Worm (Caenorhabditis elegans) whole organism, mixed stage, embryonic: Measurements from ENCODE around the gene Y73F4A.1.

Experiments used
- M03D4.4 ChIP-seq: sonication (generic microtip); optimal IDR thresholded peaks from 2 replicates; lab custom pipeline; 2017; ENCODE audit warnings: mild to moderate bottlenecking, missing genetic modification characterization, missing compliant biosample characterization
- bed-3 ChIP-seq: fragments of 200-800 bp; sonication (Bioruptor generic); optimal IDR thresholded peaks from 3 replicates; lab custom pipeline; 2018; ENCODE audit warnings: mild to moderate bottlenecking, missing genetic modification characterization, moderate library complexity, missing compliant biosample characterization
- blmp-1 ChIP-seq: fragments of 150-350 bp; optimal IDR thresholded peaks from 2 replicates; lab custom pipeline; 2014; ENCODE audit warnings: missing biosample characterization, missing genetic modification characterization
- ceh-39 ChIP-seq: fragments of 150-350 bp; optimal IDR thresholded peaks from 2 replicates; lab custom pipeline; 2014; ENCODE audit warnings: missing biosample characterization, missing genetic modification characterization
- ceh-43 ChIP-seq: fragments of 200-800 bp; sonication (Bioruptor generic); optimal IDR thresholded peaks from 2 replicates; lab custom pipeline; 2018; ENCODE audit warnings: mild to moderate bottlenecking, missing genetic modification characterization, moderate library complexity, missing compliant biosample characterization
- ceh-83 ChIP-seq: fragments of 200-800 bp; sonication (Bioruptor generic); optimal IDR thresholded peaks from 2 replicates; lab custom pipeline; 2018; ENCODE audit warnings: mild to moderate bottlenecking, missing genetic modification characterization, missing compliant biosample characterization
- cnd-1 ChIP-seq: fragments of 200-800 bp; sonication (Bioruptor generic); optimal IDR thresholded peaks from 2 replicates; lab custom pipeline; 2018; ENCODE audit warnings: mild to moderate bottlenecking, missing genetic modification characterization, missing compliant biosample characterization
- drap-1 ChIP-seq: fragments of 200-800 bp; sonication (Bioruptor generic); optimal IDR thresholded peaks from 3 replicates; lab custom pipeline; 2018; ENCODE audit warnings: mild to moderate bottlenecking, missing genetic modification characterization, missing compliant biosample characterization
- elt-1 ChIP-seq: sonication (generic microtip); optimal IDR thresholded peaks from 2 replicates; lab custom pipeline; 2017; ENCODE audit warnings: missing genetic modification characterization, mild to moderate bottlenecking, missing compliant biosample characterization, antibody characterized with exemption, moderate library complexity, borderline replicate concordance; ENCODE audit not compliant: insufficient read depth
- elt-3 ChIP-seq: fragments of 150-350 bp; optimal IDR thresholded peaks from 2 replicates; lab custom pipeline; 2014; ENCODE audit warnings: missing biosample characterization, missing genetic modification characterization
- flh-1 ChIP-seq: fragments of 200-800 bp; sonication (Bioruptor generic); optimal IDR thresholded peaks from 2 replicates; lab custom pipeline; 2018; ENCODE audit warnings: mild to moderate bottlenecking, missing genetic modification characterization, moderate library complexity, missing compliant biosample characterization
- ham-2 ChIP-seq: fragments of 200-800 bp; sonication (Bioruptor generic); optimal IDR thresholded peaks from 2 replicates; lab custom pipeline; 2018; ENCODE audit warnings: mild to moderate bottlenecking, missing genetic modification characterization, missing compliant biosample characterization
- hlh-1 ChIP-seq: fragments of 150-350 bp; optimal IDR thresholded peaks from 2 replicates; lab custom pipeline; 2014; ENCODE audit warnings: missing biosample characterization, missing genetic modification reagents, missing genetic modification characterization
- lin-13 ChIP-seq: fragments of 150-350 bp; optimal IDR thresholded peaks from 2 replicates; lab custom pipeline; 2014; ENCODE audit warnings: missing biosample characterization, missing genetic modification characterization
- lin-32 ChIP-seq: fragments of 200-800 bp; sonication (Bioruptor generic); optimal IDR thresholded peaks from 2 replicates; lab custom pipeline; 2018; ENCODE audit warnings: mild to moderate bottlenecking, missing genetic modification characterization, missing compliant biosample characterization
- lsy-2 ChIP-seq: fragments of 150-350 bp; optimal IDR thresholded peaks from 2 replicates; lab custom pipeline; 2014; ENCODE audit warnings: missing biosample characterization, missing genetic modification characterization
- mab-5 ChIP-seq: fragments of 150-350 bp; optimal IDR thresholded peaks from 2 replicates; lab custom pipeline; 2014; ENCODE audit warnings: missing biosample characterization, missing genetic modification characterization
- mep-1 ChIP-seq: fragments of 150-350 bp; optimal IDR thresholded peaks from 2 replicates; lab custom pipeline; 2017; ENCODE audit warnings: missing biosample characterization, missing genetic modification reagents, missing genetic modification characterization, inconsistent platforms
- mls-2 ChIP-seq: sonication (generic microtip); optimal IDR thresholded peaks from 2 replicates; lab custom pipeline; 2016; ENCODE audit warnings: mild to moderate bottlenecking, missing genetic modification characterization, moderate library complexity, missing compliant biosample characterization
- nhr-12 ChIP-seq: fragments of 150-350 bp; optimal IDR thresholded peaks from 2 replicates; lab custom pipeline; 2014; ENCODE audit warnings: missing biosample characterization, missing genetic modification characterization
- nhr-237 ChIP-seq: fragments of 150-350 bp; optimal IDR thresholded peaks from 2 replicates; lab custom pipeline; 2014; ENCODE audit warnings: missing biosample characterization, missing genetic modification characterization
- nhr-28 ChIP-seq: fragments of 150-350 bp; optimal IDR thresholded peaks from 2 replicates; lab custom pipeline; 2014; ENCODE audit warnings: missing biosample characterization, missing genetic modification characterization
- nhr-76 ChIP-seq: sonication (generic microtip); optimal IDR thresholded peaks from 2 replicates; lab custom pipeline; 2017; ENCODE audit warnings: missing biosample characterization, missing genetic modification characterization
- snpc-4 ChIP-seq: fragments of 150-350 bp; optimal IDR thresholded peaks from 2 replicates; lab custom pipeline; 2014; ENCODE audit warnings: missing biosample characterization, missing genetic modification characterization
- sptf-1 ChIP-seq: sonication (generic microtip); optimal IDR thresholded peaks from 2 replicates; lab custom pipeline; 2017; ENCODE audit warnings: mild to moderate bottlenecking, missing genetic modification characterization, moderate library complexity, missing compliant biosample characterization
- tbx-8 ChIP-seq: fragments of 200-800 bp; sonication (Bioruptor generic); optimal IDR thresholded peaks from 2 replicates; lab custom pipeline; 2018; ENCODE audit warnings: mild to moderate bottlenecking, missing genetic modification characterization, moderate library complexity, missing compliant biosample characterization
- unc-120 ChIP-seq: sonication (generic microtip); optimal IDR thresholded peaks from 2 replicates; lab custom pipeline; 2017; ENCODE audit warnings: missing genetic modification characterization, missing compliant biosample characterization; ENCODE audit not compliant: poor library complexity, severe bottlenecking
- unc-39 ChIP-seq: fragments of 150-350 bp; optimal IDR thresholded peaks from 2 replicates; lab custom pipeline; 2014; ENCODE audit warnings: missing biosample characterization, missing genetic modification characterization
- unc-62 ChIP-seq: fragments of 150-350 bp; optimal IDR thresholded peaks from 2 replicates; lab custom pipeline; 2014; ENCODE audit warnings: missing biosample characterization, missing genetic modification reagents, missing genetic modification characterization
- zip-8 ChIP-seq: fragments of 150-350 bp; optimal IDR thresholded peaks from 2 replicates; lab custom pipeline; 2014; ENCODE audit warnings: missing biosample characterization, missing genetic modification characterization
- ztf-11 ChIP-seq: fragments of 150-350 bp; optimal IDR thresholded peaks from 2 replicates; lab custom pipeline; 2014; ENCODE audit warnings: missing biosample characterization, missing genetic modification characterization

Y73F4A.1 gene

ce11 chrIV:9051036-9051435 is 5.9 kb upstream of the Y73F4A.1 start:
- no peak for TF ChIP-seq elt-1 (tag; lab: Kevin White, UChicago)
- TF ChIP-seq unc-39 (tag; lab: Kevin White, UChicago) = no peak
- no peak for TF ChIP-seq unc-62
- no peak for TF ChIP-seq ceh-39

ce11 chrIV:9043224-9043623 is 1.9 kb downstream of the Y73F4A.1 start, which contains the start of gene Y73F4A.2:
TSS of gene Y73F4A.2 (minus strand) at chrIV:9043347.
- TF ChIP-seq snpc-4 (no peak), nhr-237 (tag; lab: Kevin White, UChicago) (no peak), ceh-39 (no peak), hlh-1 (tag; lab: Kevin White, UChicago) (no peak), lsy-2 (tag; lab: Kevin White, UChicago) (no peak), lin-32 (no peak), unc-120 (tag; lab: Kevin White, UChicago) (no peak), cnd-1 (no peak), mep-1 (tag; lab: Kevin White, UChicago) (no peak), unc-39 (tag; lab: Kevin White, UChicago) (no peak), sptf-1 (tag; lab: Kevin White, UChicago) (no peak), elt-3 (no peak), mab-5 (tag; lab: Kevin White, UChicago) (no peak), unc-62 (no peak), nhr-28 (tag; lab: Kevin White, UChicago) (no peak), mls-2 (tag; lab: Kevin White, UChicago) (no peak), ceh-83 (GFP tag; lab: Kevin White, UChicago) (no peak), lin-13 (tag; lab: Kevin White, UChicago) (no peak)

ce11 chrIV:9040393-9040792 is 4.8 kb downstream of the Y73F4A.1 start, which contains the start of gene Y73F4A.3:
TSS of gene Y73F4A.3 (minus strand) at chrIV:9040493.
- TF ChIP-seq flh-1 (GFP tag; lab: Kevin White, UChicago) = no peak
- no peak for TF ChIP-seq ham-2 (GFP tag; lab: Kevin White, UChicago)
- TF ChIP-seq bed-3 = no peak
- no peak for TF ChIP-seq mep-1 (tag; lab: Kevin White, UChicago)
- TF ChIP-seq unc-39 (tag; lab: Kevin White, UChicago) = no peak
- TF ChIP-seq ceh-39 = no peak
- no peak for TF ChIP-seq elt-3
- TF ChIP-seq ztf-11 (tag; lab: Kevin White, UChicago) = no peak
- TF ChIP-seq mab-5 (tag; lab: Kevin White, UChicago) = no peak
- TF ChIP-seq elt-1 (tag; lab: Kevin White, UChicago) = no peak
- no peak for TF ChIP-seq zip-8 (tag; lab: Kevin White, UChicago)
- no peak for TF ChIP-seq mls-2 (tag; lab: Kevin White, UChicago)
- TF ChIP-seq lin-13 (tag; lab: Kevin White, UChicago) = no peak

- TF ChIP-seq elt-3 = no peak
- no peak for TF ChIP-seq ceh-39
- no peak for TF ChIP-seq nhr-76 (tag; lab: Kevin White, UChicago)
- TF ChIP-seq ham-2 (GFP tag; lab: Kevin White, UChicago) = no peak
- no peak for TF ChIP-seq cnd-1
- no peak for TF ChIP-seq nhr-28 (tag; lab: Kevin White, UChicago)
- TF ChIP-seq sptf-1 (tag; lab: Kevin White, UChicago) = no peak
- no peak for TF ChIP-seq ceh-43
- TF ChIP-seq zip-8 (tag; lab: Kevin White, UChicago) = no peak
- TF ChIP-seq snpc-4 = no peak
- no peak for TF ChIP-seq lin-32
- no peak for TF ChIP-seq lsy-2 (tag; lab: Kevin White, UChicago)
- no peak for TF ChIP-seq nhr-12 (tag; lab: Kevin White, UChicago)
- no peak for TF ChIP-seq M03D4.4
- no peak for TF ChIP-seq ztf-11 (tag; lab: Kevin White, UChicago)
- TF ChIP-seq bed-3 = no peak
- no peak for TF ChIP-seq mep-1 (tag; lab: Kevin White, UChicago)
- TF ChIP-seq, all 35 proteins: peak for 0
Observed at ce11 chrIV:9037063-9037462, 8.1 kb downstream of the Y73F4A.1 start, which contains the start of gene C53D6.7. TSS of gene C53D6.7 (minus strand) at chrIV:9037163.

- no peak for TF ChIP-seq ceh-43
- no peak for TF ChIP-seq tbx-8 (GFP tag; lab: Kevin White, UChicago)
- no peak for TF ChIP-seq drap-1 (GFP tag; lab: Kevin White, UChicago)
- no peak for TF ChIP-seq lin-32
- TF ChIP-seq nhr-12 (tag; lab: Kevin White, UChicago) = no peak
- TF ChIP-seq mep-1 (tag; lab: Kevin White, UChicago) = no peak
- no peak for TF ChIP-seq mls-2 (tag; lab: Kevin White, UChicago)
- TF ChIP-seq blmp-1 (tag; lab: Kevin White, UChicago) = no peak
- no peak for TF ChIP-seq ztf-11 (tag; lab: Kevin White, UChicago)
- TF ChIP-seq unc-62 = no peak
- no peak for TF ChIP-seq M03D4.4
Observed at ce11 chrIV:9034340-9034739, 10.8 kb downstream of the Y73F4A.1 start, which contains the start of gene C53D6.10. TSS of gene C53D6.10 (minus strand) at chrIV:9034440.
